Worm (Caenorhabditis elegans): Measurements from ENCODE around the gene Y45F10B.12.

DNA sequence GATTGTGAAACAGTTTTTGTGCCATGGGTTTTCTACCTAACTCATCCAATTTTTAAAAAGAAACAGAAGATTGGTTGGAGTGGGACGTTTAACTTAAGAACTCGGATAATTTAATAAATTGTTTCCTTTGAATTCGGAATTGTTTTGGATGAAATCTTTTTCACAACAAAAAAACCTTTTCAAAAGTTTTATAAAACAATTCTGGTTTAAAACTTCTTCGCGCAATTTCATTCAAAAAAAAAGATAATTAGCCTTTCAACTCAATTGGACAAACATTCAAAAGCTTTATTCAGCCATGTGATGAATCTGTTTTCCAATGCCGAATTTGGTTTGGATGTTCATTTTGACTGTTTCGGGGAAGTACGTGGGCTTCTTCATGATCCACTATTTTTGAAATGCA, at the start of gene Y45F10B.12:
- TF ChIP-seq Y95B8A.8 (GFP tag; IDR thresholded peaks at IDR 0.05) (no peak), madf-3 (GFP tag; IDR thresholded peaks at IDR 0.05) (no peak), lin-40 (tag; optimal IDR thresholded peaks at IDR 0.05) (no peak), lin-35 (GFP tag; optimal IDR thresholded peaks at IDR 0.05) (no peak), rpc-1 (optimal IDR thresholded peaks at IDR 0.05) (no peak), rpc-1 (tag; optimal IDR thresholded peaks at IDR 0.05) (no peak), pha-4 (tag; optimal IDR thresholded peaks at IDR 0.05) (no peak), ets-4 (GFP tag; optimal IDR thresholded peaks at IDR 0.05) (no peak), nhr-179 (tag; optimal IDR thresholded peaks at IDR 0.05) (no peak), nfya-1 (tag; optimal IDR thresholded peaks at IDR 0.05; ENCODE audit: borderline replicate concordance, insufficient read depth) (no peak), snpc-1.3 (tag; optimal IDR thresholded peaks at IDR 0.05; ENCODE audit: insufficient read depth) (no peak), chd-7 (tag; optimal IDR thresholded peaks at IDR 0.05) (no peak), let-526 (GFP tag; IDR thresholded peaks at IDR 0.05) (no peak)

Measured in whole organism, young adult.